Fruit fly (Drosophila melanogaster): Measurements from ENCODE around the gene CG44475.

The CG44475 gene

DNA sequence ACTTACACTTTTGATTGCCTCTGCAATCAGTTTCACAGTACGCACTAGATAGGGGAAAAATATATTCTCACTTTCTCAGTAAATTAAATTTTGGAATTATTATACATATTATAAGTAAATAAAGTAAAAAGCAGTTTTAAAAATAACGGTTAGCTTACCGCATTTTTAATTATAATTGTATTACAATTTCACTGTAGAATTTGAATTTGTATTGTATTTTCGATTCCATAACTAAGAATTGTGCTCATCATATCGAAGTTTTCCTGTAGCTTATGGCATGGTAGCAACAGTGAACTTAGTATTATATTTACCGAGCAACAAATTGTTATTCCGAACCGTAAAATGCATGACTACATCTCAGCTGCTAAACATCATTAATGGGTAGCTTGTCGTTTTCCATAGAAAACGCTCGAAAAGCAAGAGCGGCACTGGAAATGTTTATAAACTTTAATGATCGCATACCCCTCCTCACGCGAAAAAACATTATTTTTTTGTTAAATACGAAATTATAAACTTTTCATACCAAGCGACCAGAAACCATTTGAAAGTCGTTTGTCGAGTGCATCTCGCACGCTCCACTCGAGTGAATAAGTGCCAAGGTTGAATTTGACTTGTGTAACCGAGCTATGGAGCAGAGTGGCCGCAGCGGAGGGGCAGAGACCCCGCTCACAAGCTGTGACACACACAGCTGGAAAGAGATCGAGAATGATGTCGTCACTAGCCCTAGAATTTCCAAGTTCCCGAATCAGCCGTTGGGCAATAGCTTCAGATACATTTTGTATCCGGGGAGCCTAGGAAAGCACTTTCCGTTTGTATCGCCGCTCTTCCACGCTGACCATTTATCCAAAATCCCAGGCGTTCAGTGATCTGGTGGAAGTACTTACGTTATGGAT, 29.3 kb upstream of the CG44475 start (continued):
- peak; percentile 93 for TF ChIP-seq CG10462 (GFP tag; optimal IDR thresholded peaks at IDR 0.05)
- TF ChIP-seq zf30C (GFP tag; optimal IDR thresholded peaks at IDR 0.05) = no peak
- TF ChIP-seq CG30431 (GFP tag; optimal IDR thresholded peaks at IDR 0.05) = peak; percentile 87
- TF ChIP-seq CG15696 (tag; optimal IDR thresholded peaks at IDR 0.05) = peak; percentile 72
- no peak for TF ChIP-seq CG13624 (GFP tag; optimal IDR thresholded peaks at IDR 0.05)
- no peak for TF ChIP-seq Neu2 (GFP tag; optimal IDR thresholded peaks at IDR 0.05; ENCODE audit: borderline replicate concordance)
- peak; percentile 98 for TF ChIP-seq CG2678 (tag; optimal IDR thresholded peaks at IDR 0.05)
- TF ChIP-seq pum (GFP tag; optimal IDR thresholded peaks at IDR 0.05) = peak; percentile 28
- peak; percentile 79 for TF ChIP-seq ap (GFP tag; IDR thresholded peaks at IDR 0.05)
- TF ChIP-seq ken (GFP tag; IDR thresholded peaks at IDR 0.05) = peak; percentile 65; the same call in 2 of the 3 replicates
- TF ChIP-seq kah (GFP tag; optimal IDR thresholded peaks at IDR 0.05) = no peak
- TF ChIP-seq pros (GFP tag; optimal IDR thresholded peaks at IDR 0.05) = peak; percentile 11
- peak; percentile 8 for TF ChIP-seq CG15073 (GFP tag; optimal IDR thresholded peaks at IDR 0.05)
- peak; percentile 80 for TF ChIP-seq ase (GFP tag; IDR thresholded peaks at IDR 0.05)
- no peak for TF ChIP-seq pan (optimal IDR thresholded peaks at IDR 0.05)
- TF ChIP-seq pan (GFP tag; optimal IDR thresholded peaks at IDR 0.05 in 1 of 2, IDR thresholded peaks at IDR 0.05 in 1 of 2) = peak in 1 of 2 experiments; percentile 93
- peak; percentile 31 for TF ChIP-seq CG1603 (tag; optimal IDR thresholded peaks at IDR 0.05)
- TF ChIP-seq Atf3 (GFP tag; optimal IDR thresholded peaks at IDR 0.05) = no peak
- no peak for TF ChIP-seq cad (GFP tag; optimal IDR thresholded peaks at IDR 0.05)
- no peak; the same call in 1 of the 2 replicates for TF ChIP-seq CG10959 (GFP tag; IDR thresholded peaks at IDR 0.05)
- peak; percentile 73 for TF ChIP-seq CG2116 (GFP tag; optimal IDR thresholded peaks at IDR 0.05)
- peak; percentile 71 for TF ChIP-seq B-H1 (GFP tag; IDR thresholded peaks at IDR 0.05)
- peak; percentile 88 for TF ChIP-seq HmgZ (tag; optimal IDR thresholded peaks at IDR 0.05)
- peak; percentile 72 for TF ChIP-seq CG6254 (GFP tag; optimal IDR thresholded peaks at IDR 0.05)
- TF ChIP-seq CG12299 (tag; optimal IDR thresholded peaks at IDR 0.05) = peak; percentile 95
- TF ChIP-seq CG42726 (GFP tag; IDR thresholded peaks at IDR 0.05; ENCODE audit: partially characterized antibody) = no peak
- TF ChIP-seq CG43689 (GFP tag; IDR thresholded peaks at IDR 0.05) = peak; percentile 71
- peak; percentile 93 for TF ChIP-seq odd (GFP tag; optimal IDR thresholded peaks at IDR 0.05)
- TF ChIP-seq CG6854 (GFP tag; optimal IDR thresholded peaks at IDR 0.05) = peak; percentile 85
- peak; percentile 60 for TF ChIP-seq CG13894 (tag; optimal IDR thresholded peaks at IDR 0.05)
- TF ChIP-seq CG8765 (GFP tag; IDR thresholded peaks at IDR 0.05) = peak; percentile 33; the same call in 1 of the 2 replicates
- TF ChIP-seq CG14667 (GFP tag; IDR thresholded peaks at IDR 0.05) = peak; percentile 82
- peak; percentile 47; the same call in 1 of the 2 replicates for TF ChIP-seq nerfin-2 (GFP tag; IDR thresholded peaks at IDR 0.05; ENCODE audit: partially characterized antibody)
- peak; percentile 97 for TF ChIP-seq CG11504 (tag; optimal IDR thresholded peaks at IDR 0.05)
- peak; percentile 83 for TF ChIP-seq CG12942 (GFP tag; optimal IDR thresholded peaks at IDR 0.05)
- TF ChIP-seq CG6683 (GFP tag; optimal IDR thresholded peaks at IDR 0.05) = peak; percentile 85
- peak; percentile 87 for TF ChIP-seq salm (tag; optimal IDR thresholded peaks at IDR 0.05)
- TF ChIP-seq CG12104 (GFP tag; optimal IDR thresholded peaks at IDR 0.05) = peak; percentile 88
- peak; percentile 96 for TF ChIP-seq CG3847 (GFP tag; IDR thresholded peaks at IDR 0.05)
- TF ChIP-seq mld (GFP tag; IDR thresholded peaks at IDR 0.05; ENCODE audit: partially characterized antibody) = no peak
- no peak for TF ChIP-seq sc (optimal IDR thresholded peaks at IDR 0.05)
- peak; percentile 78 for TF ChIP-seq sc (GFP tag; optimal IDR thresholded peaks at IDR 0.05)
- TF ChIP-seq Fer3 (tag; optimal IDR thresholded peaks at IDR 0.05) = peak; percentile 94
- peak; percentile 96 for TF ChIP-seq CG2712 (tag; optimal IDR thresholded peaks at IDR 0.05)
- no peak for TF ChIP-seq br (optimal IDR thresholded peaks at IDR 0.05)
- TF ChIP-seq CG15011 (GFP tag; optimal IDR thresholded peaks at IDR 0.05) = peak; percentile 84
- TF ChIP-seq seq (GFP tag; IDR thresholded peaks at IDR 0.05) = peak; percentile 94
- TF ChIP-seq Hr39 (optimal IDR thresholded peaks at IDR 0.05) = no peak
- 0 out of 2 replicates have a peak, but pooled peaks have one; percentile 41 for TF ChIP-seq aop (GFP tag; IDR thresholded peaks at IDR 0.05)
- TF ChIP-seq chm (GFP tag; IDR thresholded peaks at IDR 0.05) = no peak

Data from whole organism, embryonic.